Worm (Caenorhabditis elegans): ENCODE measurements around the gene B0507.9.

ce11 chrV:8776270-8776669 lies 10.4 kb upstream of the B0507.9 start, which contains the start of gene B0507.1:
- TF ChIP-seq W03F9.2 (tag; optimal IDR thresholded peaks at IDR 0.05): no peak
- no peak for TF ChIP-seq him-1 (tag; optimal IDR thresholded peaks at IDR 0.05)
